Fruit fly (Drosophila melanogaster) whole organism, embryonic: ENCODE measurements around the gene Reg-2.

ENCODE experiments used
- BEAF-32 ChIP-seq: fragments of 200-800 bp; sonication (Bioruptor generic); optimal IDR thresholded peaks from 3 replicates; lab custom pipeline; 2017; ENCODE audit warnings: missing biosample characterization, missing genetic modification characterization, mild to moderate bottlenecking, moderate library complexity, missing genetic modification reagents
- Bteb2 ChIP-seq: fragments of 200-800 bp; sonication (Bioruptor generic); optimal IDR thresholded peaks from 2 replicates; lab custom pipeline; 2016; ENCODE audit warnings: missing biosample characterization, missing genetic modification characterization
- CG13296 ChIP-seq: fragments of 200-800 bp; sonication (Bioruptor generic); optimal IDR thresholded peaks from 3 replicates; lab custom pipeline; 2018; ENCODE audit warnings: missing biosample characterization, mild to moderate bottlenecking, missing genetic modification characterization
- CG14667 ChIP-seq: fragments of 200-800 bp; sonication (Bioruptor generic); IDR thresholded peaks from 2 replicates; pipeline ENCODE4 v1.3.6; 2022; ENCODE audit warnings: missing biosample characterization, missing genetic modification characterization
- CG15073 ChIP-seq: fragments of 200-800 bp; sonication (Bioruptor generic); optimal IDR thresholded peaks from 2 replicates; lab custom pipeline; 2016; ENCODE audit warnings: missing biosample characterization, missing genetic modification characterization
- CG15514 ChIP-seq: fragments of 200-800 bp; sonication (Bioruptor generic); optimal IDR thresholded peaks from 3 replicates; lab custom pipeline; 2017; ENCODE audit warnings: missing biosample characterization, missing genetic modification characterization, mild to moderate bottlenecking, moderate library complexity, missing genetic modification reagents
- CG1647 ChIP-seq: fragments of 200-800 bp; sonication (Bioruptor generic); optimal IDR thresholded peaks from 3 replicates; lab custom pipeline; 2016; ENCODE audit warnings: missing biosample characterization, missing genetic modification characterization
- CG17612 ChIP-seq: fragments of 200-800 bp; sonication (Bioruptor generic); IDR thresholded peaks from 2 replicates; pipeline ENCODE4 v1.3.6; 2022; ENCODE audit warnings: missing biosample characterization, missing genetic modification characterization
- CG17802 ChIP-seq: fragments of 200-800 bp; sonication (Bioruptor generic); optimal IDR thresholded peaks from 2 replicates; lab custom pipeline; 2018; ENCODE audit warnings: missing biosample characterization, mild to moderate bottlenecking, missing genetic modification characterization, moderate library complexity
- CG18599 ChIP-seq: fragments of 200-800 bp; sonication (Bioruptor generic); optimal IDR thresholded peaks from 3 replicates; lab custom pipeline; 2017; ENCODE audit warnings: missing biosample characterization, missing genetic modification characterization, mild to moderate bottlenecking, moderate library complexity, missing genetic modification reagents
- CG2202 ChIP-seq: fragments of 200-800 bp; sonication (Bioruptor generic); optimal IDR thresholded peaks from 2 replicates; lab custom pipeline; 2018; ENCODE audit warnings: missing biosample characterization, mild to moderate bottlenecking, missing genetic modification characterization
- CG2875 ChIP-seq: fragments of 200-800 bp; sonication (Bioruptor generic); optimal IDR thresholded peaks from 2 replicates; lab custom pipeline; 2017; ENCODE audit warnings: missing biosample characterization, mild to moderate bottlenecking, missing genetic modification characterization, missing genetic modification reagents
- CG30020 ChIP-seq: fragments of 200-800 bp; optimal IDR thresholded peaks from 2 replicates; lab custom pipeline; 2019; ENCODE audit warnings: missing biosample characterization, mild to moderate bottlenecking, missing genetic modification characterization, moderate library complexity
- CG4854 ChIP-seq: fragments of 200-800 bp; sonication (Bioruptor generic); optimal IDR thresholded peaks from 2 replicates; lab custom pipeline; 2016; ENCODE audit warnings: missing biosample characterization, missing genetic modification characterization, inconsistent platforms
- CG7556 ChIP-seq: fragments of 200-800 bp; sonication (Bioruptor generic); optimal IDR thresholded peaks from 2 replicates; lab custom pipeline; 2017; ENCODE audit warnings: missing biosample characterization, mild to moderate bottlenecking, missing genetic modification characterization
- CG7745 ChIP-seq: fragments of 200-800 bp; sonication (Bioruptor generic); optimal IDR thresholded peaks from 2 replicates; lab custom pipeline; 2018; ENCODE audit warnings: missing biosample characterization, mild to moderate bottlenecking, missing genetic modification characterization, moderate library complexity
- CG8359 ChIP-seq: fragments of 200-800 bp; sonication (Bioruptor generic); optimal IDR thresholded peaks from 2 replicates; lab custom pipeline; 2017; ENCODE audit warnings: missing biosample characterization, mild to moderate bottlenecking, missing genetic modification characterization, borderline replicate concordance
- CG9609 ChIP-seq: fragments of 200-800 bp; sonication (Bioruptor generic); optimal IDR thresholded peaks from 3 replicates; lab custom pipeline; 2016; ENCODE audit warnings: missing biosample characterization, missing genetic modification characterization
- CG9817 ChIP-seq: fragments of 200-800 bp; sonication (Bioruptor generic); optimal IDR thresholded peaks from 2 replicates; lab custom pipeline; 2018; ENCODE audit warnings: missing biosample characterization, mild to moderate bottlenecking, missing genetic modification characterization, moderate library complexity
- CHES-1-like ChIP-seq: fragments of 200-800 bp; sonication (Bioruptor generic); optimal IDR thresholded peaks from 2 replicates; lab custom pipeline; 2016; ENCODE audit warnings: missing biosample characterization, missing genetic modification characterization
- HHEX ChIP-seq: fragments of 200-800 bp; sonication (Bioruptor generic); optimal IDR thresholded peaks from 3 replicates; lab custom pipeline; 2017; ENCODE audit warnings: missing biosample characterization, mild to moderate bottlenecking, missing genetic modification characterization, missing genetic modification reagents
- Hr51 ChIP-seq, 2 experiments: fragments of 200-800 bp; sonication (Bioruptor generic); optimal IDR thresholded peaks; 2 replicates in 1 of 2; 3 replicates in 1 of 2; lab custom pipeline; 2016 to 2018; ENCODE audit warnings: missing biosample characterization in 2 of 2, missing genetic modification characterization in 2 of 2, mild to moderate bottlenecking in 1 of 2, moderate library complexity in 1 of 2
- Meics ChIP-seq: fragments of 200-800 bp; sonication (Bioruptor generic); optimal IDR thresholded peaks from 2 replicates; lab custom pipeline; 2017; ENCODE audit warnings: missing biosample characterization, mild to moderate bottlenecking, missing genetic modification characterization
- Mes4 ChIP-seq: fragments of 200-800 bp; sonication (Bioruptor generic); optimal IDR thresholded peaks from 2 replicates; lab custom pipeline; 2016; ENCODE audit warnings: missing biosample characterization, missing genetic modification characterization
- ac ChIP-seq: fragments of 200-800 bp; sonication (Bioruptor generic); optimal IDR thresholded peaks from 3 replicates; lab custom pipeline; 2017; ENCODE audit warnings: missing biosample characterization, mild to moderate bottlenecking, missing genetic modification characterization
- al ChIP-seq: fragments of 200-800 bp; sonication (Bioruptor generic); IDR thresholded peaks from 2 replicates; pipeline ENCODE4 v1.3.6; 2022; ENCODE audit warnings: missing biosample characterization, missing genetic modification characterization
- az2 ChIP-seq: fragments of 200-800 bp; sonication (Bioruptor generic); optimal IDR thresholded peaks from 3 replicates; lab custom pipeline; 2016; ENCODE audit warnings: missing biosample characterization, missing genetic modification characterization
- bowl ChIP-seq: fragments of 200-800 bp; sonication (Bioruptor generic); IDR thresholded peaks from 2 replicates; pipeline ENCODE4 v1.3.6; 2022; ENCODE audit warnings: missing biosample characterization, missing genetic modification characterization
- chinmo ChIP-seq: fragments of 200-800 bp; sonication (Bioruptor generic); IDR thresholded peaks from 4 replicates; pipeline ENCODE4 v1.3.6; 2022; ENCODE audit warnings: missing biosample characterization, missing genetic modification characterization; ENCODE audit not compliant: partially characterized antibody
- corto ChIP-seq: fragments of 200-800 bp; sonication (Bioruptor generic); optimal IDR thresholded peaks from 2 replicates; lab custom pipeline; 2016; ENCODE audit warnings: missing biosample characterization, mild to moderate bottlenecking, missing genetic modification characterization, moderate library complexity
- emc ChIP-seq: fragments of 200-800 bp; sonication (Bioruptor generic); optimal IDR thresholded peaks from 2 replicates; lab custom pipeline; 2016; ENCODE audit warnings: missing biosample characterization, missing genetic modification characterization
- fd102C ChIP-seq: fragments of 200-800 bp; sonication (Bioruptor generic); optimal IDR thresholded peaks from 2 replicates; lab custom pipeline; 2018; ENCODE audit warnings: missing biosample characterization, mild to moderate bottlenecking, missing genetic modification characterization, moderate library complexity
- gce ChIP-seq: fragments of 200-800 bp; sonication (Bioruptor generic); IDR thresholded peaks from 3 replicates; pipeline ENCODE4 v1.3.6; 2022; ENCODE audit warnings: missing biosample characterization, missing genetic modification characterization
- gem ChIP-seq: fragments of 200-800 bp; sonication (Bioruptor generic); optimal IDR thresholded peaks from 2 replicates; lab custom pipeline; 2019; ENCODE audit warnings: missing biosample characterization, mild to moderate bottlenecking, missing genetic modification characterization, moderate library complexity
- ind ChIP-seq: fragments of 200-800 bp; sonication (Bioruptor generic); optimal IDR thresholded peaks from 3 replicates; lab custom pipeline; 2016; ENCODE audit warnings: missing biosample characterization, missing genetic modification characterization
- inv ChIP-seq: fragments of 200-800 bp; sonication (Bioruptor generic); IDR thresholded peaks from 2 replicates; pipeline ENCODE4 v1.3.6; 2022; ENCODE audit warnings: missing biosample characterization, missing genetic modification characterization; ENCODE audit not compliant: partially characterized antibody
- kah ChIP-seq: fragments of 200-800 bp; sonication (Bioruptor generic); optimal IDR thresholded peaks from 2 replicates; lab custom pipeline; 2018; ENCODE audit warnings: missing biosample characterization, mild to moderate bottlenecking, missing genetic modification characterization
- org-1 ChIP-seq: fragments of 200-800 bp; sonication (Bioruptor generic); optimal IDR thresholded peaks from 2 replicates; lab custom pipeline; 2017; ENCODE audit warnings: missing biosample characterization, missing genetic modification characterization
- pho ChIP-seq: fragments of 200-800 bp; sonication (Bioruptor generic); optimal IDR thresholded peaks from 2 replicates; lab custom pipeline; 2016; ENCODE audit warnings: missing biosample characterization, missing genetic modification characterization
- ro ChIP-seq: fragments of 200-800 bp; sonication (Bioruptor generic); IDR thresholded peaks from 2 replicates; pipeline ENCODE4 v1.3.6; 2022; ENCODE audit warnings: missing biosample characterization, missing genetic modification characterization
- run ChIP-seq: fragments of 200-800 bp; sonication (Bioruptor generic); optimal IDR thresholded peaks from 3 replicates; lab custom pipeline; 2018; ENCODE audit warnings: missing biosample characterization, mild to moderate bottlenecking, missing genetic modification characterization
- salm ChIP-seq: fragments of 200-800 bp; sonication (Bioruptor generic); optimal IDR thresholded peaks from 2 replicates; lab custom pipeline; 2018; ENCODE audit warnings: missing biosample characterization, mild to moderate bottlenecking, missing genetic modification characterization
- sens ChIP-seq: fragments of 200-800 bp; sonication (Bioruptor generic); peaks from one replicate; lab custom pipeline; 2016; ENCODE audit warnings: missing biosample characterization, missing genetic modification characterization
- tin ChIP-seq: fragments of 200-800 bp; sonication (Bioruptor generic); optimal IDR thresholded peaks from 3 replicates; lab custom pipeline; 2016; ENCODE audit warnings: missing biosample characterization, missing genetic modification characterization
- tna ChIP-seq: fragments of 200-800 bp; sonication (Bioruptor generic); IDR thresholded peaks from 2 replicates; pipeline ENCODE4 v1.3.6; 2022; ENCODE audit warnings: missing biosample characterization, missing genetic modification characterization; ENCODE audit not compliant: partially characterized antibody
- vfl ChIP-seq: fragments of 200-800 bp; sonication (Bioruptor generic); optimal IDR thresholded peaks from 2 replicates; lab custom pipeline; 2016; ENCODE audit warnings: missing biosample characterization, missing genetic modification characterization

Gene Reg-2

dm6 chr3L:622357-622834 is 16.0 kb upstream of the Reg-2 start (continued):
- TF ChIP-seq emc (GFP tag; lab: Kevin White, UChicago) = no peak
- peak; percentile 37 for TF ChIP-seq CG8359
- no peak for TF ChIP-seq al (GFP tag; lab: Robert Waterston, UW)
- peak; percentile 31 for TF ChIP-seq CG30020 (tag; lab: Kevin White, UChicago)
- TF ChIP-seq CG13296 = no peak
- no peak for TF ChIP-seq BEAF-32 (GFP tag; lab: Kevin White, UChicago)
- TF ChIP-seq CG15073 (GFP tag; lab: Kevin White, UChicago) = no peak
- TF ChIP-seq CG2875 (GFP tag; lab: Kevin White, UChicago) = peak; percentile 50
- no peak for TF ChIP-seq run (tag; lab: Kevin White, UChicago)
- no peak for TF ChIP-seq CG1647 (GFP tag; lab: Kevin White, UChicago)
- peak; percentile 82 for TF ChIP-seq gem (tag; lab: Kevin White, UChicago)
- TF ChIP-seq bowl (GFP tag; lab: Robert Waterston, UW) = no peak
- TF ChIP-seq Hr51 (GFP tag; optimal IDR thresholded peaks at IDR 0.05; lab: Kevin White, UChicago) = no peak
- peak; percentile 32 for TF ChIP-seq az2
- peak; percentile 33 for TF ChIP-seq CG7745 (tag; lab: Kevin White, UChicago)
- TF ChIP-seq inv (GFP tag; lab: Robert Waterston, UW) = no peak
- TF ChIP-seq Bteb2 (GFP tag; lab: Kevin White, UChicago) = no peak
- no peak for TF ChIP-seq ro (GFP tag; lab: Robert Waterston, UW)
- no peak for TF ChIP-seq HHEX (GFP tag; lab: Kevin White, UChicago)
- TF ChIP-seq kah = no peak
- TF ChIP-seq salm (tag; lab: Kevin White, UChicago) = no peak
- peak; percentile 38 for TF ChIP-seq tin (GFP tag; lab: Kevin White, UChicago)
- TF ChIP-seq CG9817 (tag; lab: Kevin White, UChicago) = no peak
- TF ChIP-seq CG4854 (GFP tag; lab: Kevin White, UChicago) = no peak
- TF ChIP-seq fd102C (GFP tag; lab: Kevin White, UChicago) = no peak
- TF ChIP-seq CG9609 (GFP tag; lab: Kevin White, UChicago) = no peak
- 0 out of 3 replicates have a peak, but pooled peaks have one; percentile 5 for TF ChIP-seq gce (GFP tag; lab: Robert Waterston, UW)
- peak; percentile 16 for TF ChIP-seq corto (GFP tag; lab: Kevin White, UChicago)
- no peak for TF ChIP-seq CHES-1-like (GFP tag; lab: Kevin White, UChicago)
- TF ChIP-seq ind = no peak
- TF ChIP-seq CG7556 (GFP tag; lab: Kevin White, UChicago) = peak; percentile 60
- no peak for TF ChIP-seq CG15514 (GFP tag; lab: Kevin White, UChicago)
- no peak for TF ChIP-seq pho (GFP tag; lab: Kevin White, UChicago)
- no peak for TF ChIP-seq tna (GFP tag; lab: Robert Waterston, UW)
- TF ChIP-seq Mes4 (GFP tag; lab: Kevin White, UChicago) = peak; percentile 10
- TF ChIP-seq vfl (GFP tag; lab: Kevin White, UChicago) = no peak
- TF ChIP-seq CG18599 = no peak
- no peak for TF ChIP-seq CG17612
- 0 out of 2 replicates have a peak, but pooled peaks have one; percentile 9 for TF ChIP-seq CG14667
- TF ChIP-seq Meics (GFP tag; lab: Kevin White, UChicago) = no peak
- TF ChIP-seq sens (GFP tag; lab: Kevin White, UChicago) = peak; percentile 84
- peak; percentile 56 for TF ChIP-seq ac (GFP tag; lab: Kevin White, UChicago)
- TF ChIP-seq org-1 (GFP tag; lab: Kevin White, UChicago) = no peak
- TF ChIP-seq CG17802 = peak; percentile 10
- no peak for TF ChIP-seq chinmo (GFP tag; lab: Robert Waterston, UW)
- TF ChIP-seq CG2202 = peak; percentile 81
